Fruit fly (Drosophila melanogaster): ENCODE measurements around the gene P5CDh2.

DNA sequence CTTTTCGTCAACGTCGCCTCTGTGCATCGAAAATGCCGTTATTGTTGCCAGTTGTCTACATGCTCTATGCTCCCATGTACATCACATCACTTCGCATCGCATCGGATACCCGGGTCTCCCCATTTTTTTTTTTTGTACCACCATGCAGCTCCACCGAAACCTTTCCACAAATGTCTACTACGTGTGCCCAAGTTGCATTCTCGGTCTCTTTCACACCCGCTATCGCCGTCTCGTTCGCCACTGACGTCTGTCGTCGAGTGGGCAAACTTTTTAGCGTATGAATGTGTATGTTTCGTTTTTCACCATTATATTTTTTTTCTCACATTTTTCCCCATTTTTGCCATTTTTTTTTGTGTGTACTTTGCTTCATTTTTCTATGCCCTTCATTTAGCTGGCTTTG, 14.7 kb downstream of the P5CDh2 start:
- TF ChIP-seq CG8478 (optimal IDR thresholded peaks at IDR 0.05) (no peak), usp (GFP tag; optimal IDR thresholded peaks at IDR 0.05) (no peak)
